Fruit fly (Drosophila melanogaster) whole organism, adult: ENCODE results near the gene Pak.

Experiments
- CG11617 ChIP-seq: fragments of 200-800 bp; sonication (Bioruptor generic); optimal IDR thresholded peaks from 2 replicates; lab custom pipeline; 2017; ENCODE audit warnings: mild to moderate bottlenecking, missing biosample characterization, missing genetic modification reagents, missing genetic modification characterization
- CG12768 ChIP-seq: fragments of 200-800 bp; sonication (Bioruptor generic); optimal IDR thresholded peaks from 2 replicates; lab custom pipeline; 2017; ENCODE audit warnings: missing biosample characterization, missing genetic modification characterization, mild to moderate bottlenecking, moderate library complexity, missing genetic modification reagents
- CG14711 ChIP-seq: fragments of 200-800 bp; sonication (Bioruptor generic); optimal IDR thresholded peaks from 2 replicates; lab custom pipeline; 2018; ENCODE audit warnings: missing biosample characterization, mild to moderate bottlenecking, missing genetic modification characterization, moderate library complexity
- CG1620 ChIP-seq: fragments of 200-800 bp; sonication (Bioruptor generic); optimal IDR thresholded peaks from 2 replicates; lab custom pipeline; 2016; ENCODE audit warnings: missing biosample characterization, missing genetic modification characterization
- CG7101 ChIP-seq: fragments of 200-800 bp; sonication (Bioruptor generic); optimal IDR thresholded peaks from 2 replicates; lab custom pipeline; 2018; ENCODE audit warnings: missing biosample characterization, mild to moderate bottlenecking, missing genetic modification characterization, moderate library complexity
- Clk ChIP-seq: fragments of 200-800 bp; sonication (Bioruptor generic); optimal IDR thresholded peaks from 2 replicates; lab custom pipeline; 2017; ENCODE audit warnings: missing biosample characterization, missing genetic modification characterization
- Crg-1 ChIP-seq: fragments of 200-800 bp; sonication (Bioruptor generic); optimal IDR thresholded peaks from 2 replicates; lab custom pipeline; 2016; ENCODE audit warnings: missing biosample characterization, missing genetic modification characterization
- Hr96 ChIP-seq: fragments of 200-800 bp; sonication (Bioruptor generic); optimal IDR thresholded peaks from 2 replicates; lab custom pipeline; 2016; ENCODE audit warnings: missing biosample characterization, missing genetic modification characterization
- Mnt ChIP-seq: fragments of 200-800 bp; sonication (Bioruptor generic); optimal IDR thresholded peaks from 2 replicates; lab custom pipeline; 2016; ENCODE audit warnings: missing biosample characterization, mild to moderate bottlenecking, missing genetic modification characterization
- bab1 ChIP-seq: fragments of 200-800 bp; sonication (Bioruptor generic); optimal IDR thresholded peaks from 3 replicates; lab custom pipeline; 2019; ENCODE audit warnings: missing biosample characterization, mild to moderate bottlenecking, missing genetic modification characterization, moderate library complexity
- kay ChIP-seq: fragments of 200-800 bp; sonication (Bioruptor generic); peaks from one replicate; lab custom pipeline; 2016; ENCODE audit warnings: missing biosample characterization, missing genetic modification characterization, borderline replicate concordance
- tj ChIP-seq: fragments of 200-800 bp; sonication (Bioruptor generic); optimal IDR thresholded peaks from 3 replicates; lab custom pipeline; 2017; ENCODE audit warnings: missing biosample characterization, mild to moderate bottlenecking, missing genetic modification characterization, moderate library complexity

- TF ChIP-seq Hr96 (GFP tag; lab: Kevin White, UChicago) (no peak), CG11617 (no peak), bab1 (GFP tag; lab: Kevin White, UChicago) (no peak), Mnt (no peak), CG7101 (tag; lab: Kevin White, UChicago) (no peak), tj (no peak), CG1620 (no peak), Clk (GFP tag; lab: Kevin White, UChicago) (no peak), Crg-1 (GFP tag; lab: Kevin White, UChicago) (no peak), CG12768 (GFP tag; lab: Kevin White, UChicago) (no peak), kay (GFP tag; lab: Kevin White, UChicago) (no peak), CG14711 (tag; lab: Kevin White, UChicago) (no peak)
These were observed 49.3 kb upstream of the Pak start, which contains the start of gene Osi15 for dm6 chr3R:6301257-6301839.
